Worm (Caenorhabditis elegans): ENCODE results near the gene C14H10.2.

Gene C14H10.2

ce11 chrX:10236844-10237243, 15.8 kb downstream of the C14H10.2 start, which contains the start of gene zipt-13:
Gene zipt-13, minus strand, starts transcription at chrX:10236944.
- no peak for TF ChIP-seq ceh-36 (tag; optimal IDR thresholded peaks at IDR 0.05)
- TF ChIP-seq tbx-37 (GFP tag; conservative IDR thresholded peaks at IDR 0.05) = no peak
- TF ChIP-seq aly-1 (tag; optimal IDR thresholded peaks at IDR 0.05) = no peak
- no peak for TF ChIP-seq F13C5.2 (tag; optimal IDR thresholded peaks at IDR 0.05)

ce11 chrX:10232395-10232794, 20.3 kb downstream of the C14H10.2 start:
- TF ChIP-seq hnd-1 (tag; optimal IDR thresholded peaks at IDR 0.05) (no peak), ama-1 (optimal IDR thresholded peaks at IDR 0.05) (no peak), ceh-36 (tag; optimal IDR thresholded peaks at IDR 0.05) (no peak), tra-4 (tag; optimal IDR thresholded peaks at IDR 0.05) (no peak)

ce11 chrX:10230872-10231271, 21.8 kb downstream of the C14H10.2 start:
- TF ChIP-seq ama-1 (optimal IDR thresholded peaks at IDR 0.05) (no peak), B0310.2 (tag; optimal IDR thresholded peaks at IDR 0.05) (no peak), flt-1 (GFP tag; IDR thresholded peaks at IDR 0.05) (no peak), hmg-4 (GFP tag; optimal IDR thresholded peaks at IDR 0.05) (no peak), ets-7 (tag; optimal IDR thresholded peaks at IDR 0.05) (no peak), ceh-36 (tag; optimal IDR thresholded peaks at IDR 0.05) (no peak), hmbx-1 (tag; optimal IDR thresholded peaks at IDR 0.05) (no peak), pes-1 (GFP tag; IDR thresholded peaks at IDR 0.05) (no peak), aly-1 (tag; optimal IDR thresholded peaks at IDR 0.05) (no peak), F13C5.2 (tag; optimal IDR thresholded peaks at IDR 0.05) (no peak), sea-1 (GFP tag; conservative IDR thresholded peaks at IDR 0.05) (no peak)

ce11 chrX:10228094-10228746, 24.5 kb downstream of the C14H10.2 start, which contains the start of gene C14H10.3:
Gene C14H10.3, minus strand, starts transcription at chrX:10228137.
- TF ChIP-seq ets-7 (tag; optimal IDR thresholded peaks at IDR 0.05) = no peak
- no peak for TF ChIP-seq hmg-4 (GFP tag; optimal IDR thresholded peaks at IDR 0.05)
- no peak for TF ChIP-seq F13C5.2 (tag; optimal IDR thresholded peaks at IDR 0.05)
- TF ChIP-seq ama-1 (optimal IDR thresholded peaks at IDR 0.05) = no peak
- no peak for TF ChIP-seq tbx-11 (GFP tag; IDR thresholded peaks at IDR 0.05)
- no peak for TF ChIP-seq tra-4 (tag; optimal IDR thresholded peaks at IDR 0.05)
- no peak for TF ChIP-seq flt-1 (GFP tag; IDR thresholded peaks at IDR 0.05)
- TF ChIP-seq sea-1 (GFP tag; conservative IDR thresholded peaks at IDR 0.05) = no peak
- TF ChIP-seq ceh-13 (GFP tag; optimal IDR thresholded peaks at IDR 0.05) = no peak
- TF ChIP-seq aly-1 (tag; optimal IDR thresholded peaks at IDR 0.05) = no peak
- TF ChIP-seq tbx-37 (GFP tag; conservative IDR thresholded peaks at IDR 0.05) = no peak
- no peak for TF ChIP-seq ceh-36 (tag; optimal IDR thresholded peaks at IDR 0.05)
- TF ChIP-seq hnd-1 (tag; optimal IDR thresholded peaks at IDR 0.05) = no peak
- no peak for TF ChIP-seq scrt-1 (GFP tag; IDR thresholded peaks at IDR 0.05)
- TF ChIP-seq B0310.2 (tag; optimal IDR thresholded peaks at IDR 0.05) = no peak

- TF ChIP-seq pes-1 (GFP tag; IDR thresholded peaks at IDR 0.05) (no peak), tra-4 (tag; optimal IDR thresholded peaks at IDR 0.05) (no peak), hmg-4 (GFP tag; optimal IDR thresholded peaks at IDR 0.05) (no peak), B0310.2 (tag; optimal IDR thresholded peaks at IDR 0.05) (no peak), ets-7 (tag; optimal IDR thresholded peaks at IDR 0.05) (no peak), F13C5.2 (tag; optimal IDR thresholded peaks at IDR 0.05) (no peak), ceh-36 (tag; optimal IDR thresholded peaks at IDR 0.05) (no peak), aly-1 (tag; optimal IDR thresholded peaks at IDR 0.05) (no peak), flt-1 (GFP tag; IDR thresholded peaks at IDR 0.05) (no peak)
Measured at ce11 chrX:10227217-10227616, 25.5 kb downstream of the C14H10.2 start.

- TF ChIP-seq ama-1 (optimal IDR thresholded peaks at IDR 0.05) (no peak), tra-4 (tag; optimal IDR thresholded peaks at IDR 0.05) (no peak), tbx-11 (GFP tag; IDR thresholded peaks at IDR 0.05) (no peak), pes-1 (GFP tag; IDR thresholded peaks at IDR 0.05) (no peak), sea-1 (GFP tag; conservative IDR thresholded peaks at IDR 0.05) (no peak), hmbx-1 (tag; optimal IDR thresholded peaks at IDR 0.05) (no peak), aly-1 (tag; optimal IDR thresholded peaks at IDR 0.05) (no peak), tbx-37 (GFP tag; conservative IDR thresholded peaks at IDR 0.05) (no peak), B0310.2 (tag; optimal IDR thresholded peaks at IDR 0.05) (no peak), F13C5.2 (tag; optimal IDR thresholded peaks at IDR 0.05) (no peak), scrt-1 (GFP tag; IDR thresholded peaks at IDR 0.05) (no peak)
Measured at ce11 chrX:10225845-10226244, 26.8 kb downstream of the C14H10.2 start.

- no peak for TF ChIP-seq ets-7 (tag; optimal IDR thresholded peaks at IDR 0.05)
- 0 out of 2 replicates have a peak, but pooled peaks have one; percentile 43 for TF ChIP-seq tbx-11 (GFP tag; IDR thresholded peaks at IDR 0.05)
- TF ChIP-seq pes-1 (GFP tag; IDR thresholded peaks at IDR 0.05) = no peak
- no peak for TF ChIP-seq flt-1 (GFP tag; IDR thresholded peaks at IDR 0.05)
Measured at ce11 chrX:10219184-10219705, 33.4 kb downstream of the C14H10.2 start.

ce11 chrX:10218779-10219178, 33.9 kb downstream of the C14H10.2 start, which contains the start of gene F44A6.5:
Gene F44A6.5, minus strand, starts transcription at chrX:10218929.
- TF ChIP-seq B0310.2 (tag; optimal IDR thresholded peaks at IDR 0.05) (no peak), ceh-36 (tag; optimal IDR thresholded peaks at IDR 0.05) (no peak), sea-1 (GFP tag; conservative IDR thresholded peaks at IDR 0.05) (no peak), scrt-1 (GFP tag; IDR thresholded peaks at IDR 0.05) (no peak), pes-1 (GFP tag; IDR thresholded peaks at IDR 0.05) (no peak), tra-4 (tag; optimal IDR thresholded peaks at IDR 0.05) (no peak), flt-1 (GFP tag; IDR thresholded peaks at IDR 0.05) (no peak), ets-7 (tag; optimal IDR thresholded peaks at IDR 0.05) (no peak), tbx-37 (GFP tag; conservative IDR thresholded peaks at IDR 0.05) (no peak), hmg-4 (GFP tag; optimal IDR thresholded peaks at IDR 0.05) (no peak), hmbx-1 (tag; optimal IDR thresholded peaks at IDR 0.05) (no peak)

Measured in whole organism, early embryonic.